Fruit fly (Drosophila melanogaster): ENCODE data around the gene Atg8a.
A peak's percentile ranks its signal among the peaks of the same experiment; 100 is the strongest.

Atg8a gene

dm6 chrX:10802457-10803378 lies 34.6 kb upstream of the Atg8a start:
- peak; percentile 74 for TF ChIP-seq dsx (GFP tag; optimal IDR thresholded peaks at IDR 0.05; ENCODE audit: poor library complexity, severe bottlenecking)
- TF ChIP-seq CG6854 (GFP tag; optimal IDR thresholded peaks at IDR 0.05), result no peak
- TF ChIP-seq Gug (GFP tag; IDR thresholded peaks at IDR 0.05), result peak; percentile 50; the same call in 1 of the 2 replicates
- TF ChIP-seq CG8632 (GFP tag; optimal IDR thresholded peaks at IDR 0.05), result peak; percentile 65
- peak; percentile 53 for TF ChIP-seq Met (GFP tag; optimal IDR thresholded peaks at IDR 0.05)
- no peak for TF ChIP-seq Lpt (GFP tag; optimal IDR thresholded peaks at IDR 0.05)
- TF ChIP-seq CG34406 (GFP tag; optimal IDR thresholded peaks at IDR 0.05), result peak; percentile 60
- TF ChIP-seq CG8319 (GFP tag; optimal IDR thresholded peaks at IDR 0.05), result no peak
- TF ChIP-seq CG11902 (GFP tag; optimal IDR thresholded peaks at IDR 0.05), result peak; percentile 11
- TF ChIP-seq Sox102F (GFP tag; optimal IDR thresholded peaks at IDR 0.05), result no peak
- peak; percentile 57 for TF ChIP-seq CG6163 (GFP tag; IDR thresholded peaks at IDR 0.05)
- peak; percentile 19 for TF ChIP-seq pdm3 (GFP tag; optimal IDR thresholded peaks at IDR 0.05)
- peak; percentile 37 for TF ChIP-seq CG4318 (GFP tag; optimal IDR thresholded peaks at IDR 0.05)
- TF ChIP-seq Hr38 (GFP tag; optimal IDR thresholded peaks at IDR 0.05), result no peak
- TF ChIP-seq Blimp-1 (GFP tag; optimal IDR thresholded peaks at IDR 0.05), result peak; percentile 33
- no peak for TF ChIP-seq svp (GFP tag)
- TF ChIP-seq Eip75B (GFP tag; optimal IDR thresholded peaks at IDR 0.05), result peak; percentile 2
- TF ChIP-seq topi (GFP tag; optimal IDR thresholded peaks at IDR 0.05), result no peak
- no peak for TF ChIP-seq CG11294 (GFP tag; IDR thresholded peaks at IDR 0.05)
- TF ChIP-seq CG9139 (GFP tag; optimal IDR thresholded peaks at IDR 0.05), result no peak
- peak; percentile 9 for TF ChIP-seq CG6808 (GFP tag; optimal IDR thresholded peaks at IDR 0.05)
- TF ChIP-seq Hr4 (GFP tag; optimal IDR thresholded peaks at IDR 0.05), result peak; percentile 28
- TF ChIP-seq net (GFP tag; optimal IDR thresholded peaks at IDR 0.05), result peak; percentile 29
- peak; percentile 36 for TF ChIP-seq lz (GFP tag; optimal IDR thresholded peaks at IDR 0.05)
- TF ChIP-seq salr (GFP tag; optimal IDR thresholded peaks at IDR 0.05), result peak in 1 of 2 experiments; percentile 28
- peak; percentile 56 for TF ChIP-seq achi (GFP tag; optimal IDR thresholded peaks at IDR 0.05)
- TF ChIP-seq cyc (GFP tag; optimal IDR thresholded peaks at IDR 0.05), result peak; percentile 12
- peak; percentile 63 for TF ChIP-seq Ets96B (tag; optimal IDR thresholded peaks at IDR 0.05)
- peak; percentile 68 for TF ChIP-seq OdsH (GFP tag; optimal IDR thresholded peaks at IDR 0.05)
- TF ChIP-seq fd85E (GFP tag; optimal IDR thresholded peaks at IDR 0.05), result no peak
- TF ChIP-seq CG6792 (GFP tag; optimal IDR thresholded peaks at IDR 0.05), result peak; percentile 32
- peak; percentile 21 for TF ChIP-seq CG7368 (GFP tag; optimal IDR thresholded peaks at IDR 0.05)
- TF ChIP-seq ss (GFP tag; optimal IDR thresholded peaks at IDR 0.05), result peak; percentile 7 to 47
- TF ChIP-seq Ets21C (GFP tag; optimal IDR thresholded peaks at IDR 0.05), result no peak
- no peak for TF ChIP-seq Smox (GFP tag; optimal IDR thresholded peaks at IDR 0.05)
- no peak for TF ChIP-seq vri (GFP tag; optimal IDR thresholded peaks at IDR 0.05)
- TF ChIP-seq eg (GFP tag; IDR thresholded peaks at IDR 0.05), result peak; percentile 63
- TF ChIP-seq spab (GFP tag; optimal IDR thresholded peaks at IDR 0.05), result peak; percentile 22
- peak; percentile 73 for TF ChIP-seq Eip78C (GFP tag)
- peak; percentile 79 for TF ChIP-seq CG15336 (GFP tag; IDR thresholded peaks at IDR 0.05)
- TF ChIP-seq Sox14 (GFP tag; optimal IDR thresholded peaks at IDR 0.05), result peak; percentile 37
- TF ChIP-seq CG3032 (tag; optimal IDR thresholded peaks at IDR 0.05), result peak; percentile 72
- TF ChIP-seq CG6276 (GFP tag; optimal IDR thresholded peaks at IDR 0.05), result peak; percentile 66
- no peak for TF ChIP-seq fd59A (GFP tag; optimal IDR thresholded peaks at IDR 0.05)
- peak; percentile 34 for TF ChIP-seq CG3919 (GFP tag; optimal IDR thresholded peaks at IDR 0.05)
- TF ChIP-seq CG10631 (GFP tag; optimal IDR thresholded peaks at IDR 0.05), result peak; percentile 73
- TF ChIP-seq CG1621 (tag; optimal IDR thresholded peaks at IDR 0.05), result no peak
- no peak for TF ChIP-seq Hr39 (GFP tag; optimal IDR thresholded peaks at IDR 0.05)
- TF ChIP-seq esn (GFP tag; optimal IDR thresholded peaks at IDR 0.05), result peak; percentile 49
- TF ChIP-seq dac (GFP tag; optimal IDR thresholded peaks at IDR 0.05), result no peak
